Worm (Caenorhabditis elegans): ENCODE measurements around the gene mog-3.

mog-3 gene

ce11 chrIII:5294867-5295266, 13.5 kb upstream of the mog-3 start (continued):
- TF ChIP-seq bed-2 (GFP tag; IDR thresholded peaks at IDR 0.05) (no peak), xnd-1 (tag; optimal IDR thresholded peaks at IDR 0.05) (no peak), C06A6.2 (GFP tag; conservative IDR thresholded peaks at IDR 0.05) (0 out of 2 replicates have a peak, but pooled peaks have one; percentile 39), hmg-1.2 (GFP tag; IDR thresholded peaks at IDR 0.05) (peak; percentile 76), ceh-27 (GFP tag; optimal IDR thresholded peaks at IDR 0.05) (peak; percentile 73), tbp1 (GFP tag; optimal IDR thresholded peaks at IDR 0.05) (peak; percentile 99), Y56A3A.18 (GFP tag; IDR thresholded peaks at IDR 0.05) (peak; percentile 85), nfya-1 (tag; optimal IDR thresholded peaks at IDR 0.05; ENCODE audit: borderline replicate concordance, insufficient read depth) (no peak), gei-17 (GFP tag; optimal IDR thresholded peaks at IDR 0.05) (no peak), hrde-1 (tag; optimal IDR thresholded peaks at IDR 0.05; ENCODE audit: borderline replicate concordance) (no peak), lir-1 (GFP tag; conservative IDR thresholded peaks at IDR 0.05) (peak; percentile 50; the same call in 1 of the 2 replicates), let-607 (tag; optimal IDR thresholded peaks at IDR 0.05) (peak; percentile 40 to 65), attf-3 (GFP tag; conservative IDR thresholded peaks at IDR 0.05) (peak; percentile 34; the same call in 1 of the 2 replicates), lin-40 (tag; optimal IDR thresholded peaks at IDR 0.05) (peak; percentile 38), T07F8.4 (tag; optimal IDR thresholded peaks at IDR 0.05) (peak; percentile 26), ztf-6 (GFP tag; IDR thresholded peaks at IDR 0.05) (no peak), somi-1 (GFP tag; optimal IDR thresholded peaks at IDR 0.05) (peak; percentile 80), ztf-26 (tag; optimal IDR thresholded peaks at IDR 0.05) (peak; percentile 49), F39B2.1 (GFP tag; IDR thresholded peaks at IDR 0.05) (no peak), tlf-1 (GFP tag; optimal IDR thresholded peaks at IDR 0.05) (no peak), mxl-1 (tag; optimal IDR thresholded peaks at IDR 0.05) (peak; percentile 81), attf-6 (GFP tag; IDR thresholded peaks at IDR 0.05) (no peak), lin-35 (GFP tag; optimal IDR thresholded peaks at IDR 0.05) (peak in 1 of 3 experiments; percentile 68), aptf-2 (GFP tag; conservative IDR thresholded peaks at IDR 0.05) (no peak), zfh-2 (GFP tag; conservative IDR thresholded peaks at IDR 0.05) (no peak), D2030.7 (GFP tag; IDR thresholded peaks at IDR 0.05) (peak; percentile 70; the same call in 1 of the 2 replicates), ceh-58 (GFP tag; IDR thresholded peaks at IDR 0.05) (0 out of 2 replicates have a peak, but pooled peaks have one; percentile 55), C17E4.6 (GFP tag; IDR thresholded peaks at IDR 0.05) (no peak), cebp-1 (GFP tag; IDR thresholded peaks at IDR 0.05) (peak; percentile 43; the same call in 1 of the 2 replicates), cebp-1 (tag; optimal IDR thresholded peaks at IDR 0.05) (no peak), F49E8.2 (tag; optimal IDR thresholded peaks at IDR 0.05; ENCODE audit: insufficient read depth) (no peak), F57C9.4 (tag; optimal IDR thresholded peaks at IDR 0.05) (peak; percentile 81), F52B5.7 (tag; optimal IDR thresholded peaks at IDR 0.05) (peak; percentile 82), nfyb-1 (GFP tag; IDR thresholded peaks at IDR 0.05) (peak; percentile 81), snpc-4 (GFP tag; optimal IDR thresholded peaks at IDR 0.05) (peak; percentile 64), snpc-4 (tag; optimal IDR thresholded peaks at IDR 0.05) (peak in 2 of 4 experiments; percentile 55 to 57), lin-54 (GFP tag; optimal IDR thresholded peaks at IDR 0.05) (no peak), K12H6.12 (tag; optimal IDR thresholded peaks at IDR 0.05) (peak; percentile 71), tbx-9 (tag; optimal IDR thresholded peaks at IDR 0.05; ENCODE audit: borderline replicate concordance) (no peak), bed-1 (GFP tag; IDR thresholded peaks at IDR 0.05) (peak; percentile 87; the same call in 1 of the 2 replicates), ets-4 (GFP tag; optimal IDR thresholded peaks at IDR 0.05) (peak; percentile 62), F57A8.1 (GFP tag; optimal IDR thresholded peaks at IDR 0.05) (peak; percentile 39), T26A5.8 (tag; optimal IDR thresholded peaks at IDR 0.05) (no peak), lsy-27 (tag; optimal IDR thresholded peaks at IDR 0.05; ENCODE audit: borderline replicate concordance, insufficient read depth) (no peak), F23B12.7 (tag; optimal IDR thresholded peaks at IDR 0.05; ENCODE audit: insufficient read depth) (peak; percentile 81), hsf-1 (GFP tag; IDR thresholded peaks at IDR 0.05) (no peak), hlh-12 (tag; optimal IDR thresholded peaks at IDR 0.05) (peak; percentile 22)

All from whole organism, young adult.